Fruit fly (Drosophila melanogaster): ENCODE results near the gene CG7166.

CG7166 gene

DNA sequence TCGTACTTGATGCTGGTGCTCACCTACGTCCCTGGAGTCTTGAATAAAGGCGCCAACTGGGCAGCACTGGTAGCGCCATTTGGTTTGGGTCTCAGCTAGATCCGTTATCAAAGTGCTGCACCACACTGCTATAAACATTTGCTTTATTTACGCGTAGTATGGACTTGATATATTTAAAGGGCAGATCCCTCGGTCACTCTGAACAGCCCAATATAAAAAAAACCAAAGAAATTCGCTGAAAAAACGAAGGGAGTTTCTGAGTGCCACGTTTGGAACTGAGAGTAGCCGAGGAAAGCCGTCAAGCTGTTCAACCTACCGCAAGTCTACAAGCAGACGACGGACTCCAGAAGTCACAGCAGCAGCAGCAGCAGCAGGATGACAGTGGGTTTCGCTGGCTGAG lies 15.4 kb upstream of the CG7166 start, which contains the start of gene Atox1 (continued):
- TF ChIP-seq ATbp (GFP tag; optimal IDR thresholded peaks at IDR 0.05) (no peak), gcm2 (GFP tag; optimal IDR thresholded peaks at IDR 0.05) (no peak), salm (tag; optimal IDR thresholded peaks at IDR 0.05) (peak; percentile 0), stwl (tag; optimal IDR thresholded peaks at IDR 0.05) (peak; percentile 77), NC2α (GFP tag; optimal IDR thresholded peaks at IDR 0.05) (no peak), ind (GFP tag; optimal IDR thresholded peaks at IDR 0.05) (no peak), btn (GFP tag; optimal IDR thresholded peaks at IDR 0.05) (no peak), CG30403 (GFP tag; optimal IDR thresholded peaks at IDR 0.05) (peak; percentile 5), CG17829 (tag; optimal IDR thresholded peaks at IDR 0.05) (peak; percentile 27), ssp (GFP tag; IDR thresholded peaks at IDR 0.05) (no peak), CG8478 (optimal IDR thresholded peaks at IDR 0.05) (no peak), jigr1 (GFP tag; IDR thresholded peaks at IDR 0.05) (no peak), Abd-B (GFP tag; optimal IDR thresholded peaks at IDR 0.05) (peak; percentile 80), CG11695 (GFP tag; IDR thresholded peaks at IDR 0.05) (no peak), jing (GFP tag; optimal IDR thresholded peaks at IDR 0.05) (no peak), Asciz (GFP tag; optimal IDR thresholded peaks at IDR 0.05) (no peak), al (GFP tag; IDR thresholded peaks at IDR 0.05) (no peak), twi (tag; optimal IDR thresholded peaks at IDR 0.05) (no peak), Fer1 (GFP tag; optimal IDR thresholded peaks at IDR 0.05) (peak; percentile 65), kni (GFP tag; optimal IDR thresholded peaks at IDR 0.05) (peak; percentile 8), Ptx1 (GFP tag; IDR thresholded peaks at IDR 0.05) (0 out of 2 replicates have a peak, but pooled peaks have one; percentile 21), dmrt11E (tag; optimal IDR thresholded peaks at IDR 0.05) (no peak), ara (GFP tag; IDR thresholded peaks at IDR 0.05) (no peak), Ravus (GFP tag; IDR thresholded peaks at IDR 0.05) (no peak), CG9609 (GFP tag; optimal IDR thresholded peaks at IDR 0.05) (peak; percentile 7), zfh2 (GFP tag; optimal IDR thresholded peaks at IDR 0.05) (no peak), prd (optimal IDR thresholded peaks at IDR 0.05) (no peak), prd (GFP tag; IDR thresholded peaks at IDR 0.05) (no peak), fd102C (GFP tag; optimal IDR thresholded peaks at IDR 0.05) (no peak), Hr39 (optimal IDR thresholded peaks at IDR 0.05) (no peak), Side (GFP tag; optimal IDR thresholded peaks at IDR 0.05) (no peak), ab (GFP tag; optimal IDR thresholded peaks at IDR 0.05) (no peak), Gug (GFP tag; IDR thresholded peaks at IDR 0.05) (peak; percentile 31; the same call in 1 of the 4 replicates), fd64A (GFP tag; optimal IDR thresholded peaks at IDR 0.05) (no peak), seq (GFP tag; IDR thresholded peaks at IDR 0.05) (no peak), bab2 (GFP tag; optimal IDR thresholded peaks at IDR 0.05) (no peak), HmgD (GFP tag; optimal IDR thresholded peaks at IDR 0.05) (peak; percentile 88), sens-2 (GFP tag; IDR thresholded peaks at IDR 0.05) (no peak), CG3838 (GFP tag; optimal IDR thresholded peaks at IDR 0.05) (no peak), pfk (GFP tag; optimal IDR thresholded peaks at IDR 0.05) (peak; percentile 49), Sry-β (GFP tag; optimal IDR thresholded peaks at IDR 0.05) (peak; percentile 38), lab (GFP tag; optimal IDR thresholded peaks at IDR 0.05) (peak; percentile 47), Bgb (GFP tag; IDR thresholded peaks at IDR 0.05; ENCODE audit: partially characterized antibody) (peak; percentile 37), CG8388 (GFP tag; optimal IDR thresholded peaks at IDR 0.05) (no peak), CG4282 (GFP tag; optimal IDR thresholded peaks at IDR 0.05) (no peak), CG4328 (GFP tag; optimal IDR thresholded peaks at IDR 0.05) (peak; percentile 43), dpn (GFP tag; optimal IDR thresholded peaks at IDR 0.05) (peak; percentile 15 to 35), CG15696 (tag; optimal IDR thresholded peaks at IDR 0.05) (no peak), CG13424 (tag; optimal IDR thresholded peaks at IDR 0.05) (peak; percentile 15), nau (GFP tag; optimal IDR thresholded peaks at IDR 0.05) (no peak), eve (GFP tag; optimal IDR thresholded peaks at IDR 0.05) (no peak), bsh (GFP tag; optimal IDR thresholded peaks at IDR 0.05) (no peak), HLHmδ (GFP tag; optimal IDR thresholded peaks at IDR 0.05) (no peak)

All from whole organism, embryonic.